Worm (Caenorhabditis elegans): Measurements from ENCODE around the gene F16B4.5.
"Not testable (repeated sequence)": the region's sequence is repeated elsewhere in the genome, so short reads cannot be mapped to it uniquely, and the experiment has no call there.

The F16B4.5 gene

ce11 chrV:1561169-1561568 lies 27.1 kb upstream of the F16B4.5 start:
- TF ChIP-seq hmg-1.1 (GFP tag; IDR thresholded peaks at IDR 0.05) (peak; percentile 70), arid-1 (GFP tag; conservative IDR thresholded peaks at IDR 0.05) (peak; percentile 95), D1046.2 (GFP tag; IDR thresholded peaks at IDR 0.05) (peak; percentile 86), dmd-6 (GFP tag; IDR thresholded peaks at IDR 0.05) (peak; percentile 35; the same call in 1 of the 2 replicates), ctbp-1 (GFP tag; IDR thresholded peaks at IDR 0.05) (peak; percentile 61; the same call in 1 of the 2 replicates), Y48G9A.11 (GFP tag; IDR thresholded peaks at IDR 0.05) (peak; percentile 69), madf-5 (GFP tag; IDR thresholded peaks at IDR 0.05) (peak; percentile 22 to 77; a peak in 2 of 4 replicates), mdt-29 (GFP tag; IDR thresholded peaks at IDR 0.05) (peak; percentile 32; the same call in 1 of the 2 replicates), vab-7 (GFP tag; IDR thresholded peaks at IDR 0.05) (peak; percentile 92), dmd-8 (GFP tag; IDR thresholded peaks at IDR 0.05) (peak; percentile 99), lin-1 (GFP tag; IDR thresholded peaks at IDR 0.05) (peak; percentile 84; the same call in 1 of the 2 replicates), Y75B8A.6 (GFP tag; IDR thresholded peaks at IDR 0.05) (peak; percentile 67; the same call in 1 of the 2 replicates), ceh-44 (GFP tag; IDR thresholded peaks at IDR 0.05) (peak; percentile 46; the same call in 1 of the 2 replicates), pha-4 (GFP tag; IDR thresholded peaks at IDR 0.05) (peak; percentile 95), tra-1 (GFP tag; IDR thresholded peaks at IDR 0.05) (peak; percentile 77), zip-11 (GFP tag; IDR thresholded peaks at IDR 0.05) (peak; percentile 77; the same call in 1 of the 2 replicates), ZK337.2 (GFP tag; IDR thresholded peaks at IDR 0.05) (peak; percentile 57; the same call in 1 of the 2 replicates), F44E2.7 (GFP tag; IDR thresholded peaks at IDR 0.05) (peak; percentile 93; the same call in 1 of the 2 replicates), ceh-20 (GFP tag; IDR thresholded peaks at IDR 0.05) (peak; percentile 70), mxl-2 (GFP tag; conservative IDR thresholded peaks at IDR 0.05) (peak; percentile 82), madf-9 (GFP tag; conservative IDR thresholded peaks at IDR 0.05) (peak; percentile 81), F26F4.8 (GFP tag; conservative IDR thresholded peaks at IDR 0.05) (peak; percentile 98), saeg-2 (GFP tag; IDR thresholded peaks at IDR 0.05) (peak; percentile 65; the same call in 1 of the 2 replicates), php-3 (GFP tag; IDR thresholded peaks at IDR 0.05) (peak; percentile 71; the same call in 1 of the 2 replicates), nhr-41 (GFP tag; IDR thresholded peaks at IDR 0.05) (peak; percentile 75), snpc-1.2 (GFP tag; IDR thresholded peaks at IDR 0.05) (peak; percentile 85; the same call in 1 of the 2 replicates), lin-38 (GFP tag; IDR thresholded peaks at IDR 0.05) (peak; percentile 84), egl-43 (GFP tag; IDR thresholded peaks at IDR 0.05) (peak; percentile 97), dmd-9 (GFP tag; IDR thresholded peaks at IDR 0.05) (peak; percentile 79; the same call in 1 of the 2 replicates)
- not testable (repeated sequence) for TF ChIP-seq pha-4 (tag; optimal IDR thresholded peaks at IDR 0.05)

DNA sequence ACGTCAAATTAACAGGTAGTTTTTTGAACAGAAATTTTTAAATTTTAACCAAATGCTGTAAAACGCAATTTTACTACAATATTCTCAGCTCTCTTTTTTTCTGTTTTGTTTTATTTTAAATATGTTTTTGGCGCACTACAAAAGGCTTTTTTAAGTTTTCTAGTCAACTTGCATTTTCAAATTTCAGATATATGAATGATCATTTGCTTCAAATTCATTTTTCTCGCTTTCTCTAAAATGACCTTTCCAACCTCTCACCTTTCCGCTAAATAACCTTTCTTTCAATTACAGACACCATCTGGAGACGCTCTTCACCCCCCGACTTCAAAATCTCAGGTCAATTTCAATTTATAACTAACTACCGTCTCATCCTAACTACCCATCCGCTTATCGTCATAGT lies 21.5 kb upstream of the F16B4.5 start, which contains the start of gene cdc-25.2:
Gene cdc-25.2, plus strand, starts transcription at position 301 of the 400 bp plus-strand sequence.
- TF ChIP-seq dmd-8 (GFP tag; IDR thresholded peaks at IDR 0.05): no peak
- no peak for TF ChIP-seq nhr-6 (tag; optimal IDR thresholded peaks at IDR 0.05)
- TF ChIP-seq nhr-77 (tag; optimal IDR thresholded peaks at IDR 0.05): no peak
- no peak for TF ChIP-seq duxl-1 (tag; optimal IDR thresholded peaks at IDR 0.05; ENCODE audit: poor library complexity)
- no peak for TF ChIP-seq aly-2 (tag; optimal IDR thresholded peaks at IDR 0.05)
- TF ChIP-seq nhr-76 (tag; optimal IDR thresholded peaks at IDR 0.05): no peak
- no peak for TF ChIP-seq hlh-11 (tag; optimal IDR thresholded peaks at IDR 0.05)
- no peak for TF ChIP-seq R02D3.7 (tag; optimal IDR thresholded peaks at IDR 0.05)
- TF ChIP-seq rbr-2 (tag; optimal IDR thresholded peaks at IDR 0.05): no peak
- no peak for TF ChIP-seq T20F7.1 (GFP tag; optimal IDR thresholded peaks at IDR 0.05)
- no peak for TF ChIP-seq ceh-82 (tag; optimal IDR thresholded peaks at IDR 0.05)
- no peak for TF ChIP-seq mes-2 (tag; optimal IDR thresholded peaks at IDR 0.05; ENCODE audit: poor library complexity, severe bottlenecking)
- no peak for TF ChIP-seq dve-1 (tag; optimal IDR thresholded peaks at IDR 0.05; ENCODE audit: insufficient read depth)
- TF ChIP-seq nhr-41 (GFP tag; IDR thresholded peaks at IDR 0.05): no peak
- TF ChIP-seq zfp-3 (GFP tag; conservative IDR thresholded peaks at IDR 0.05): no peak
- TF ChIP-seq lin-38 (GFP tag; IDR thresholded peaks at IDR 0.05): no peak
